Worm (Caenorhabditis elegans): ENCODE measurements around the gene sre-29.

sre-29 gene

ce11 chrII:12369202-12369601 lies 32.5 kb downstream of the sre-29 start:
- TF ChIP-seq unc-62 (GFP tag; optimal IDR thresholded peaks at IDR 0.05): no peak

ce11 chrII:12362262-12362661 lies 39.4 kb downstream of the sre-29 start:
- TF ChIP-seq unc-62 (GFP tag; optimal IDR thresholded peaks at IDR 0.05): no peak

ce11 chrII:12353816-12354215 lies 47.9 kb downstream of the sre-29 start:
- no peak for TF ChIP-seq unc-62 (GFP tag; optimal IDR thresholded peaks at IDR 0.05)

ce11 chrII:12353104-12353503 lies 48.6 kb downstream of the sre-29 start:
- TF ChIP-seq unc-62 (GFP tag; optimal IDR thresholded peaks at IDR 0.05): no peak

- no peak for TF ChIP-seq unc-62 (GFP tag; optimal IDR thresholded peaks at IDR 0.05)
Observed at ce11 chrII:12352115-12352514, 49.6 kb downstream of the sre-29 start, which contains the start of gene ras-1. ras-1 (minus strand) TSS chrII:12352243.

- TF ChIP-seq unc-62 (GFP tag; optimal IDR thresholded peaks at IDR 0.05): no peak
Observed at ce11 chrII:12350737-12351275, 50.9 kb downstream of the sre-29 start.

- no peak for TF ChIP-seq unc-62 (GFP tag; optimal IDR thresholded peaks at IDR 0.05)
Observed at ce11 chrII:12349866-12350265, 51.8 kb downstream of the sre-29 start.

Measured in whole organism, dauer.